Fruit fly (Drosophila melanogaster): ENCODE results near the gene Ncoa6.

- TF ChIP-seq CG31627 (GFP tag; optimal IDR thresholded peaks at IDR 0.05) = peak; percentile 56
- peak; percentile 94 for TF ChIP-seq CG8119 (GFP tag; IDR thresholded peaks at IDR 0.05)
- TF ChIP-seq CG16779 (tag; optimal IDR thresholded peaks at IDR 0.05) = peak; percentile 63
- no peak for TF ChIP-seq Hr38 (GFP tag; optimal IDR thresholded peaks at IDR 0.05)
- TF ChIP-seq vri (GFP tag; optimal IDR thresholded peaks at IDR 0.05) = peak; percentile 57
- peak; percentile 69 for TF ChIP-seq esn (GFP tag; optimal IDR thresholded peaks at IDR 0.05)
- TF ChIP-seq Eip75B (GFP tag; optimal IDR thresholded peaks at IDR 0.05) = peak; percentile 23
- peak; percentile 84 for TF ChIP-seq Lpt (GFP tag; optimal IDR thresholded peaks at IDR 0.05)
- TF ChIP-seq CG6276 (GFP tag; optimal IDR thresholded peaks at IDR 0.05) = peak; percentile 90
- peak; percentile 30 for TF ChIP-seq CG11762 (GFP tag; optimal IDR thresholded peaks at IDR 0.05; ENCODE audit: insufficient read depth)
- TF ChIP-seq net (GFP tag; optimal IDR thresholded peaks at IDR 0.05) = peak; percentile 86
- TF ChIP-seq CG3032 (tag; optimal IDR thresholded peaks at IDR 0.05) = no peak
Measured at dm6 chr2L:5342119-5342817, 15.8 kb upstream of the Ncoa6 start, which contains the start of gene Acsf2.
